Worm (Caenorhabditis elegans) whole organism, midembryonic: ENCODE results near the gene hrg-4.

Experiments used
- T22C8.4 ChIP-seq: fragments of 200-800 bp; sonication (Bioruptor generic); IDR thresholded peaks from 2 replicates; pipeline ENCODE4 v1.3.6; 2022; ENCODE audit warnings: missing genetic modification characterization, missing compliant biosample characterization
- tab-1 ChIP-seq: fragments of 200-800 bp; sonication (Bioruptor generic); IDR thresholded peaks from 2 replicates; pipeline ENCODE4 v1.3.6; 2022; ENCODE audit warnings: missing genetic modification characterization, missing compliant biosample characterization

Gene hrg-4

DNA sequence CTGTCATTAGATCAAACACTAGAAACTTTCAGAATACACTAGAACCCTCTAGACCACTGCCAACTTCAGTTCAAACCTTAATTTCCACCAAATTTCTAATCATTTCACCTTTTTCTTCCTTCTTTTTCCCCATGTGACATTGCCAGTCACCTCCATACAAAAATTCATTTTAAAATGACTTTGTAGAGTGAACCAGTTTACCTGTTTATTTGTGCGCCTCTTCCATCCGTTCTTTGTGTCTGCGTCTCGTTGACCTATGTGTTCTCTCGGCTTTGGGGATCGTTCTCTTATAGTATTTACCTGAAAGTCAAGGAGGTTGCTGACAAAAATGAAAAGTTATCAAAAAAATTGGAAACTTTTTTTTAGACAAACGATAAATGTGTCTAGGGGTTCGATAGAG lies 50.2 kb downstream of the hrg-4 start:
- TF ChIP-seq T22C8.4 (GFP tag; lab: Robert Waterston, UW), result no peak
- TF ChIP-seq tab-1, result no peak
